Worm (Caenorhabditis elegans): ENCODE results near the gene F58A6.5.

F58A6.5 gene

DNA sequence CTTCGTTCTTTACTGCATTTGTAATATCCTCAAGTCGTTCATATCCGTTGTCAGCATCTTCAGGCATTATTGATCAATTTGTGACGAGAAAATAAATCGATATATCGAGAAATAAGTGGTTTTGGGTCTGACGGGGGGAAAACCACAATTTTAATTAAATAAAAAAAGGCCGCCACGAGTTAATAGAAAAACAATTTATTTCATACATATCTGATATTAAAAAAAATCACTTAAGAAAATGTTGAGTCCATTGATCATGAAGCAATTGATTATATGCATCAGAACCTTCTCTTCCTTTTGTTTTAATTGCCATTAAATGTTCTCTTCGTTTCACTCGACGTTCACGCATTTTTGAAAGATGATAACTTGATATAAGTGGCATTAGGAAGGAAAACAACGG is at the start of gene F58A6.5:
F58A6.5 (minus strand) TSS at position 101 of the 400 bp plus-strand sequence.
- no peak for TF ChIP-seq W03F9.2 (tag; optimal IDR thresholded peaks at IDR 0.05)
- TF ChIP-seq dao-5 (tag; optimal IDR thresholded peaks at IDR 0.05) = no peak
- no peak for TF ChIP-seq him-1 (tag; optimal IDR thresholded peaks at IDR 0.05)

DNA sequence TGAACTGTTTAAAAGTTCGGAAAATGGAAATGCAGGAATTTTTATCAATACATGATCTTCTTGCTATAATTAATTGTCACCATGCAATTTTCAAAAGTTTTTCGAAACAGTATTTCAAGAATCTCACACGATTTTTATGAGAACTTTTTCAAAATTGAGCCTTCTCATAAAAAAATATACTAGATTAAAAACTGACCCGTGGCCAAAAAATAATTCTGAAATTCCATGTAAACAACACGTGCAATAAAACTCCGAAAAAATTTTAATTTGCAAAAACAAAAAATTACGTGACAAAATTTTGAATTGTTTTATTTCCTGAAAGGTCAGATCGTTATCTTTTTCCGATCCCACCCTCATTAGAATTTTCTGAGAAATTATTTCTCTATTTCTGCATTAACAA is 47.3 kb upstream of the F58A6.5 start, which contains the start of gene C34F11.5:
C34F11.5 (plus strand) TSS at position 301 of the 400 bp plus-strand sequence.
- TF ChIP-seq dao-5 (tag; optimal IDR thresholded peaks at IDR 0.05) = no peak
- TF ChIP-seq W03F9.2 (tag; optimal IDR thresholded peaks at IDR 0.05) = no peak
- no peak for TF ChIP-seq him-1 (tag; optimal IDR thresholded peaks at IDR 0.05)

DNA sequence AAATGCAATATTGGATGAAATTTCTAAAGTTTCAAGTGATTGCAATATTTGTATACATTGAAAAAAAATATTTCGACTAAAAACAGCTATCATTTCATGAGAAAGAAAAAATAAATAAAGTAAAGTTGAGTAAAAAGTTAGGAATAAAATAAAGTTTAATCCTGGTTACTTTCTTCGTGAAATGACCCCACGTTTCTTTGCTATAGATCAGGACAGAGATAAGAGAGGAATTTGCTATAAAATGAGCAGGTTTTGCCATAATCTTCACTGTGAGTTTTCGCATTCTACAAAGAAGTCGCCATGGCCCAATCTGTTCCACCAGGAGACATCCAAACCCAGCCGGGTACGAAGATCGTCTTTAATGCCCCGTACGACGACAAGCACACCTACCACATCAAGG is 45.8 kb upstream of the F58A6.5 start, which contains the start of gene msp-49:
msp-49 (plus strand) TSS at position 301 of the 400 bp plus-strand sequence.
- TF ChIP-seq dao-5 (tag; optimal IDR thresholded peaks at IDR 0.05) = no peak
- no peak for TF ChIP-seq him-1 (tag; optimal IDR thresholded peaks at IDR 0.05)
- no peak for TF ChIP-seq W03F9.2 (tag; optimal IDR thresholded peaks at IDR 0.05)

DNA sequence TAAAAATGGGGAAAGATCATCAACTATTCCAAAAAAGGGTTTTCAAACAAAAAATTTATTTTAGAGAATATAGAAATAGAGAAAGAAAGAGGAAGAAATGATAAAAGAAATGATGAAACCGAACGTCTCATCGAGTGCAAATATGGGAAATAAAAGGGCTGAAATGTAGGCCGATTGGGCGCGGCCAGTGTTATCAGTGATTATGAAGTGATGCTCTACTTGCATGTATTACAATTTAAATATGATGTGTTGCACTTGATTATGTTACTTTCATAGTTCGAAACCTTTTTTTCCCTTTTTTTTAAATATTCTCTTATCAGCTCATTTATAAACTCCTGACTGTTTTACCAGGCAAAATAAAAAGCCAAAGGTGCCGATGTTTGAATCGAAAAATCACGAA is 43.5 kb upstream of the F58A6.5 start:
- no peak for TF ChIP-seq dao-5 (tag; optimal IDR thresholded peaks at IDR 0.05)
- no peak for TF ChIP-seq him-1 (tag; optimal IDR thresholded peaks at IDR 0.05)
- TF ChIP-seq W03F9.2 (tag; optimal IDR thresholded peaks at IDR 0.05) = no peak

DNA sequence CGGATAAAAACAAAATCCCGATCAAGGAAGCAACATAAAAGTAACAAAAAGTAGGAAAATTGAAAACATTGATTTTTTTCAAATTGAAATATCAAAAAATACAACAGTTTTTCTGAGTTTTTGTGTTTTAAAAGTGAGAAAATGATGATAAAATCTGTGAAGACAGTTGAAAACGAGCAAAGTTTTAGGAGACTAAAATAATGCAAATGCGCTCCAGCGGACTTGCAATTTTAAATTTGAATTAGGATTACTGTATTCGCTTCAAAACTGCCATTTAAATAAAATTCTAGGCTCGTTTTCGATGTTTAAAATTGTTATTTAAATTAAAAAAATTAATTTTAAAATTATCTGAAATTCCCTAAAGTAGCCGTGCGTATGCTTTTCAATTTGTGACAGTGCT is 39.7 kb upstream of the F58A6.5 start:
- TF ChIP-seq him-1 (tag; optimal IDR thresholded peaks at IDR 0.05) (no peak), dao-5 (tag; optimal IDR thresholded peaks at IDR 0.05) (no peak), W03F9.2 (tag; optimal IDR thresholded peaks at IDR 0.05) (no peak)

DNA sequence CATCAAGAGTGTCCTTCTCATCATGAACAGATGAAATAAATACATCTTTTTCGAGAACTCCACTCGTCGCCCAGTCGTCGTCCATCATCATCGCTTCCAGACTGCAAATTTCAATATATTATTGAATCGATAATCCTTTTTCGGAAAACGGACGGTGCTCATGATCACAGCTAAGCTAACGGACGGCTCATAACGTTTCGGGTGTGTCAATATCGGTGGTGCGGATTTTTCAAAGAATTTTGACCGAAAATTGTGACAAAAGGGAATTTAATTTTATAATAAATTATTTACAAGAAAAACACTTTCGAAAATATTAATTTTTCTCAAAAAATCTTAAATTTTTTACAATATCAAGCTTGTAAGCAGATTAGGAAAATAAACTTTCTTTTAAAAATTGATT is 39.2 kb upstream of the F58A6.5 start, which contains the start of gene crh-2:
crh-2 (minus strand) TSS at position 101 of the 400 bp plus-strand sequence.
- no peak for TF ChIP-seq dao-5 (tag; optimal IDR thresholded peaks at IDR 0.05)
- TF ChIP-seq W03F9.2 (tag; optimal IDR thresholded peaks at IDR 0.05) = no peak
- TF ChIP-seq him-1 (tag; optimal IDR thresholded peaks at IDR 0.05) = no peak

DNA sequence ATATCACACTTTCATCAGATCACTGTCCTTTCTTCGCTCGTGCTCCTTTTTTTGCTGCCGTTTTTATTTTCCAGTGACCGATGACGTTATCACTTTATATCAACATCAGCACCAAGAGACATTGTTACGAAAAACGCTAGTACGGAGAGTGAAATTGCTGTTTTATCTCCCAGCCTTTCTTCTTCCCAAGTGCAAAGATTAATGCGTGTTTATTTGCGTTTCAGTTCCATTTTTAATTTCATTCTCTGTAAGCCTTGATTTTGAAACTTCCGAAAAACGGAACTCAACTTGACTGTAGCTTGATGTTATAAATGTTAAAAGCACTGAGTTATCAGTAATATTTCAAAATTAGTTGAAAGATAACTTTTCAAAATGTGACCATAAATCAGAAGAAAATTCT is 38.6 kb upstream of the F58A6.5 start:
- TF ChIP-seq him-1 (tag; optimal IDR thresholded peaks at IDR 0.05) (no peak), W03F9.2 (tag; optimal IDR thresholded peaks at IDR 0.05) (no peak), dao-5 (tag; optimal IDR thresholded peaks at IDR 0.05) (no peak)

ce11 chrII:5185955-5186539 is 37.8 kb upstream of the F58A6.5 start:
- TF ChIP-seq dao-5 (tag; optimal IDR thresholded peaks at IDR 0.05) (no peak), him-1 (tag; optimal IDR thresholded peaks at IDR 0.05) (no peak), W03F9.2 (tag; optimal IDR thresholded peaks at IDR 0.05) (no peak)

DNA sequence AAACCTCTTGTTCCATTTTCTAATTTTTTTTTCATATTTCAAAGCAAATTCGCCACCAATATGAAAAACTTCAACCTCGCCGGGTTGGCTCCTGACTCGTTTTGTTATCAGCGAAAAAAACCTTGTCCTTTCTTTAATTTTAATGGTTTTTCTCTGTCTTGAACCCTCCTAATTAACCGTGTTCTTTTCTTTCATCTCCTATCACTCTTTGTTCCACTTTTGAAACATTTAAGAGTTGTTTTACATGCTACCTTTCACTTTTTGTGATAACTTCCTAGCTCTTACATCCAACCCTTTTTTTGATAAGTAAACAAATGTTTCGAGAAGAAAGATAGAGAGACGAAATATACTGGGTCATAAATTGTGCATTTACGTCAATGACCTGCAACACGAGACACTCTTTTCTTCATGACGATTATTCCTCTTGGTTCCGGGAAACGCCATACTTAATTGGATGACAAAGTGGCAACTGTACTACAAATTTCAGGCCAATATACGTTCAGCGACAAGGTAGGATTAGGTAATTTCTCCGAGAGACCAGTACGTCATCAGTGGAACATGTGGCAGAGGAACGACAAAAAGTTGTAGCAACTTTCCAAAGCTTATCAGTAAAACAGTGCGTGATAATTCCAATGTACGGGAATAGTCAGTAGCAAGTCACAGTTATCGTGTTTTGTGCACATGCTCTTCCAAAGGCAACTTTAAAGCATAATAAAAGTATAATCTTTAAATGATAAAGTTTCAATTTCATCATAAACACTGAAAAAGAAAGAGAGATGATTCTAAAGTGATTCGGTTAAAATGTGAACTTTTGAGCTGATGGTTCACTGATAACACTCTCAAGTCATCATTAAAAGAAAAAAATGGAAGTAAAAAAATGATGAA is 36.7 kb upstream of the F58A6.5 start:
- TF ChIP-seq W03F9.2 (tag; optimal IDR thresholded peaks at IDR 0.05) (no peak), him-1 (tag; optimal IDR thresholded peaks at IDR 0.05) (no peak), dao-5 (tag; optimal IDR thresholded peaks at IDR 0.05) (no peak)

DNA sequence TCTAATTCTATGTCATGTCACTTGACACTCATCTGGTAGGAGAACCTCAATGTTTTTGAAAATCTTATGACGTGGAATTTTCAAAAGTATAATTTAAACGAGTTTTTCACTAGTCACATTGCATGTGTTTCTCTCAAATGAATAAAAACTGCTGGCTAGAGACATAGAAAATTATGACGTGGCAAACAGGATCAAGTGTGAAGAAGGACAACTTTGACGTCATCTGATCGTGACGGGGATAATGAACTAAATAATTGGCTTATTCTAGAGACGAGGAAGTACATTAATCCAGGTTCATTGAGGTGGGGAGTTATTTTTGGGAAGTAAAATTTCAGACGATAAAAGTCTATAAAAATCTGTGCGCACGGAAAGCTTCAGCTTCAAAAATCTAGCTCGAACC is 35.0 kb upstream of the F58A6.5 start:
- TF ChIP-seq dao-5 (tag; optimal IDR thresholded peaks at IDR 0.05) = no peak
- TF ChIP-seq him-1 (tag; optimal IDR thresholded peaks at IDR 0.05) = no peak
- TF ChIP-seq W03F9.2 (tag; optimal IDR thresholded peaks at IDR 0.05) = no peak

- peak; percentile 10 for TF ChIP-seq dao-5 (tag; optimal IDR thresholded peaks at IDR 0.05)
- no peak for TF ChIP-seq him-1 (tag; optimal IDR thresholded peaks at IDR 0.05)
- TF ChIP-seq W03F9.2 (tag; optimal IDR thresholded peaks at IDR 0.05) = peak; percentile 22
Observed at ce11 chrII:5182451-5182850, 34.2 kb upstream of the F58A6.5 start.

- TF ChIP-seq dao-5 (tag; optimal IDR thresholded peaks at IDR 0.05) (no peak), him-1 (tag; optimal IDR thresholded peaks at IDR 0.05) (peak; percentile 44)
Observed at ce11 chrII:5181497-5181896, 33.2 kb upstream of the F58A6.5 start.

DNA sequence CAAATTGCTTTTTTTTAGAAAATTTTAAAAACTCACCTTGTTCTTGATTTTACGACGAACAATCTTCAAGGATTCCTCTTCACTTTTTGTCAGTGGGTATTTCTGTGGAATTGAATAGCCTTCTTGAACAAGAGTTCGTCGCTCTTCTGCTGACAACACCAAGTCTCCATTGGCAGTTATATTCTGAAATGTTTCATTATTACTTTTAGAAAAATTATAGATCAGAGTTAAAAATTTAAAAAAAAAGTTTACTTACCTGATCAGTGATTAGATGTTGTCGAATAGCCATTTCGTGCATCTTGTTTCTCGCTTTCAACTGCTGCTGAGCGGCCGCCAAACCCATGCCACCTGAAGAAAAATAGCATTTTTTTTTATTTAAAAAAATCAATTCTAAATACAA is 32.0 kb upstream of the F58A6.5 start:
- TF ChIP-seq him-1 (tag; optimal IDR thresholded peaks at IDR 0.05) (no peak), dao-5 (tag; optimal IDR thresholded peaks at IDR 0.05) (no peak), W03F9.2 (tag; optimal IDR thresholded peaks at IDR 0.05) (no peak)

ce11 chrII:5178609-5179008 is 30.4 kb upstream of the F58A6.5 start:
- no peak for TF ChIP-seq dao-5 (tag; optimal IDR thresholded peaks at IDR 0.05)
